Fruit fly (Drosophila melanogaster) whole organism, embryonic: ENCODE data around the gene Phyhd1.

Experiments used
- Abd-B ChIP-seq: fragments of 200-800 bp; sonication (Bioruptor generic); optimal IDR thresholded peaks from 2 replicates; lab custom pipeline; 2018; ENCODE audit warnings: missing biosample characterization, mild to moderate bottlenecking, missing genetic modification characterization, moderate library complexity
- Atf-2 ChIP-seq: fragments of 200-800 bp; sonication (Bioruptor generic); optimal IDR thresholded peaks from 2 replicates; lab custom pipeline; 2016; ENCODE audit warnings: missing biosample characterization, missing genetic modification characterization
- Bteb2 ChIP-seq: fragments of 200-800 bp; sonication (Bioruptor generic); optimal IDR thresholded peaks from 2 replicates; lab custom pipeline; 2016; ENCODE audit warnings: missing biosample characterization, missing genetic modification characterization
- CG10274 ChIP-seq: fragments of 200-800 bp; sonication (Bioruptor generic); optimal IDR thresholded peaks from 3 replicates; lab custom pipeline; 2017; ENCODE audit warnings: missing biosample characterization, mild to moderate bottlenecking, missing genetic modification characterization
- CG10654 ChIP-seq: fragments of 200-800 bp; sonication (Bioruptor generic); optimal IDR thresholded peaks from 2 replicates; lab custom pipeline; 2016; ENCODE audit warnings: missing biosample characterization, missing genetic modification characterization
- CG11093 ChIP-seq: fragments of 200-800 bp; sonication (Bioruptor generic); IDR thresholded peaks from 3 replicates; pipeline ENCODE4 v1.3.6; 2022; ENCODE audit warnings: missing biosample characterization, missing genetic modification characterization
- CG11247 ChIP-seq: fragments of 200-800 bp; sonication (Bioruptor generic); IDR thresholded peaks from 2 replicates; pipeline ENCODE4 v1.3.6; 2022; ENCODE audit warnings: missing biosample characterization, missing genetic modification characterization
- CG12219 ChIP-seq: fragments of 200-800 bp; sonication (Bioruptor generic); optimal IDR thresholded peaks from 3 replicates; lab custom pipeline; 2018; ENCODE audit warnings: missing biosample characterization, mild to moderate bottlenecking, missing genetic modification characterization
- CG12769 ChIP-seq: fragments of 200-800 bp; sonication (Bioruptor generic); optimal IDR thresholded peaks from 2 replicates; lab custom pipeline; 2019; ENCODE audit warnings: missing biosample characterization, mild to moderate bottlenecking, missing genetic modification characterization, moderate library complexity
- CG14860 ChIP-seq: fragments of 200-800 bp; sonication (Bioruptor generic); IDR thresholded peaks from 3 replicates; pipeline ENCODE4 v1.3.6; 2022; ENCODE audit warnings: missing biosample characterization, missing genetic modification characterization; ENCODE audit not compliant: partially characterized antibody
- CG15514 ChIP-seq: fragments of 200-800 bp; sonication (Bioruptor generic); optimal IDR thresholded peaks from 3 replicates; lab custom pipeline; 2017; ENCODE audit warnings: missing biosample characterization, missing genetic modification characterization, mild to moderate bottlenecking, moderate library complexity, missing genetic modification reagents
- CG16813 ChIP-seq: fragments of 200-800 bp; sonication (Bioruptor generic); IDR thresholded peaks from 3 replicates; pipeline ENCODE4 v1.3.6; 2022; ENCODE audit warnings: missing biosample characterization, missing genetic modification characterization; ENCODE audit not compliant: partially characterized antibody
- CG17385 ChIP-seq: fragments of 200-800 bp; sonication (Bioruptor generic); optimal IDR thresholded peaks from 3 replicates; lab custom pipeline; 2018; ENCODE audit warnings: missing biosample characterization, mild to moderate bottlenecking, missing genetic modification characterization
- CG2199 ChIP-seq: fragments of 200-800 bp; sonication (Bioruptor generic); IDR thresholded peaks from 3 replicates; pipeline ENCODE4 v1.3.6; 2022; ENCODE audit warnings: missing biosample characterization, missing genetic modification characterization
- CG2875 ChIP-seq: fragments of 200-800 bp; sonication (Bioruptor generic); optimal IDR thresholded peaks from 2 replicates; lab custom pipeline; 2017; ENCODE audit warnings: missing biosample characterization, mild to moderate bottlenecking, missing genetic modification characterization, missing genetic modification reagents
- CG6254 ChIP-seq: fragments of 200-800 bp; sonication (Bioruptor generic); optimal IDR thresholded peaks from 3 replicates; lab custom pipeline; 2017; ENCODE audit warnings: mild to moderate bottlenecking, missing biosample characterization, missing genetic modification reagents, missing genetic modification characterization
- CG7357 ChIP-seq: fragments of 200-800 bp; sonication (Bioruptor generic); IDR thresholded peaks from 3 replicates; pipeline ENCODE4 v1.3.6; 2022; ENCODE audit warnings: missing biosample characterization, missing genetic modification characterization
- CG8765 ChIP-seq: fragments of 200-800 bp; sonication (Bioruptor generic); IDR thresholded peaks from 2 replicates; pipeline ENCODE4 v1.3.6; 2022; ENCODE audit warnings: missing biosample characterization, missing genetic modification characterization
- CG9727 ChIP-seq: fragments of 200-800 bp; sonication (Bioruptor generic); optimal IDR thresholded peaks from 3 replicates; lab custom pipeline; 2017; ENCODE audit warnings: missing biosample characterization, mild to moderate bottlenecking, missing genetic modification characterization
- CG9797 ChIP-seq: fragments of 200-800 bp; sonication (Bioruptor generic); optimal IDR thresholded peaks from 3 replicates; lab custom pipeline; 2018; ENCODE audit warnings: missing biosample characterization, mild to moderate bottlenecking, missing genetic modification characterization
- CG9817 ChIP-seq: fragments of 200-800 bp; sonication (Bioruptor generic); optimal IDR thresholded peaks from 2 replicates; lab custom pipeline; 2018; ENCODE audit warnings: missing biosample characterization, mild to moderate bottlenecking, missing genetic modification characterization, moderate library complexity
- Fer3 ChIP-seq: fragments of 200-800 bp; sonication (Bioruptor generic); optimal IDR thresholded peaks from 2 replicates; lab custom pipeline; 2018; ENCODE audit warnings: missing biosample characterization, mild to moderate bottlenecking, missing genetic modification characterization, moderate library complexity
- GATAe ChIP-seq: fragments of 200-800 bp; sonication (Bioruptor generic); conservative IDR thresholded peaks from 2 replicates; pipeline ENCODE4 v1.3.6; 2022; ENCODE audit warnings: missing biosample characterization, missing genetic modification characterization
- Hr78 ChIP-seq, 2 experiments: fragments of 200-800 bp in 1 of 2; fragments of >200 bp in 1 of 2; sonication (Bioruptor generic) in 1 of 2; optimal IDR thresholded peaks; 2 replicates each; lab custom pipeline; 2017 to 2019; ENCODE audit warnings: missing biosample characterization in 2 of 2, missing genetic modification characterization in 2 of 2, mild to moderate bottlenecking in 1 of 2, moderate library complexity in 1 of 2
- MBD-R2 ChIP-seq: fragments of 200-800 bp; sonication (Bioruptor generic); IDR thresholded peaks from 2 replicates; pipeline ENCODE4 v1.3.6; 2022; ENCODE audit warnings: missing biosample characterization, missing genetic modification characterization
- NFAT ChIP-seq: fragments of 200-800 bp; sonication (Bioruptor generic); IDR thresholded peaks from 2 replicates; pipeline ENCODE4 v1.3.6; 2022; ENCODE audit warnings: missing biosample characterization, missing genetic modification characterization
- Ssrp ChIP-seq: fragments of 200-800 bp; sonication (Bioruptor generic); optimal IDR thresholded peaks from 2 replicates; lab custom pipeline; 2018; ENCODE audit warnings: missing biosample characterization, mild to moderate bottlenecking, missing genetic modification characterization, moderate library complexity
- Xrp1 ChIP-seq: fragments of 200-800 bp; sonication (Bioruptor generic); IDR thresholded peaks from 2 replicates; pipeline ENCODE4 v1.3.6; 2022; ENCODE audit warnings: missing biosample characterization, missing genetic modification characterization
- crp ChIP-seq, 2 experiments: fragments of 200-800 bp; sonication (Bioruptor generic); optimal IDR thresholded peaks; 2 replicates in 1 of 2; 3 replicates in 1 of 2; lab custom pipeline; 2017; ENCODE audit warnings: missing biosample characterization in 2 of 2, missing genetic modification characterization in 2 of 2, mild to moderate bottlenecking in 1 of 2, moderate library complexity in 1 of 2
- da ChIP-seq: fragments of 200-800 bp; sonication (Bioruptor generic); optimal IDR thresholded peaks from 2 replicates; lab custom pipeline; 2016; ENCODE audit warnings: missing biosample characterization, missing genetic modification characterization
- dati ChIP-seq: fragments of 200-800 bp; sonication (Bioruptor generic); IDR thresholded peaks from 2 replicates; pipeline ENCODE4 v1.3.6; 2022; ENCODE audit warnings: missing biosample characterization, missing genetic modification characterization
- disco-r ChIP-seq: fragments of 200-800 bp; sonication (Bioruptor generic); optimal IDR thresholded peaks from 2 replicates; lab custom pipeline; 2016; ENCODE audit warnings: missing biosample characterization, missing genetic modification characterization
- dm ChIP-seq: fragments of 200-800 bp; sonication (Bioruptor generic); optimal IDR thresholded peaks from 3 replicates; lab custom pipeline; 2016; ENCODE audit warnings: missing biosample characterization, missing genetic modification characterization
- fd64A ChIP-seq: fragments of 200-800 bp; sonication (Bioruptor generic); optimal IDR thresholded peaks from 3 replicates; lab custom pipeline; 2018; ENCODE audit warnings: missing biosample characterization, mild to moderate bottlenecking, missing genetic modification characterization
- fd96Cb ChIP-seq: fragments of 200-800 bp; sonication (Bioruptor generic); optimal IDR thresholded peaks from 2 replicates; lab custom pipeline; 2018; ENCODE audit warnings: missing biosample characterization, mild to moderate bottlenecking, missing genetic modification characterization, moderate library complexity
- gt ChIP-seq: fragments of 200-800 bp; sonication (Bioruptor generic); IDR thresholded peaks from 2 replicates; pipeline ENCODE4 v1.3.6; 2022; ENCODE audit warnings: missing biosample characterization, missing genetic modification characterization
- luna ChIP-seq: fragments of 200-800 bp; sonication (Bioruptor generic); optimal IDR thresholded peaks from 2 replicates; lab custom pipeline; 2016; ENCODE audit warnings: missing biosample characterization, missing genetic modification characterization
- org-1 ChIP-seq: fragments of 200-800 bp; sonication (Bioruptor generic); optimal IDR thresholded peaks from 2 replicates; lab custom pipeline; 2017; ENCODE audit warnings: missing biosample characterization, missing genetic modification characterization
- pan ChIP-seq, 4 experiments: fragments of >200 bp in 3 of 4; fragments of 200-800 bp in 1 of 4; sonication (Bioruptor generic) in 1 of 4; optimal IDR thresholded peaks in 3 of 4; IDR thresholded peaks in 1 of 4; 2 replicates each; pipeline versions ENCODE4 v1.3.6 to Lab custom; 2017 to 2022; ENCODE audit warnings: missing biosample characterization in 2 of 4, missing genetic modification characterization in 2 of 4, mixed read lengths in 1 of 4
- pfk ChIP-seq: fragments of 200-800 bp; sonication (Bioruptor generic); optimal IDR thresholded peaks from 2 replicates; lab custom pipeline; 2018; ENCODE audit warnings: missing biosample characterization, mild to moderate bottlenecking, missing genetic modification characterization, moderate library complexity
- psq ChIP-seq: fragments of 200-800 bp; sonication (Bioruptor generic); optimal IDR thresholded peaks from 2 replicates; lab custom pipeline; 2017; ENCODE audit warnings: missing biosample characterization, missing genetic modification characterization
- repo ChIP-seq: fragments of 200-800 bp; sonication (Bioruptor generic); optimal IDR thresholded peaks from 2 replicates; lab custom pipeline; 2016; ENCODE audit warnings: missing biosample characterization, missing genetic modification characterization
- row ChIP-seq: fragments of 200-800 bp; sonication (Bioruptor generic); IDR thresholded peaks from 3 replicates; pipeline ENCODE4 v1.3.6; 2022; ENCODE audit warnings: missing biosample characterization, missing genetic modification characterization
- sima ChIP-seq: fragments of 200-800 bp; sonication (Bioruptor generic); optimal IDR thresholded peaks from 2 replicates; lab custom pipeline; 2016; ENCODE audit warnings: missing biosample characterization, missing genetic modification characterization
- sisA ChIP-seq: fragments of 200-800 bp; sonication (Bioruptor generic); IDR thresholded peaks from 2 replicates; pipeline ENCODE4 v1.3.6; 2022; ENCODE audit warnings: missing biosample characterization, missing genetic modification characterization
- tio ChIP-seq: fragments of 200-800 bp; sonication (Bioruptor generic); optimal IDR thresholded peaks from 2 replicates; lab custom pipeline; 2017; ENCODE audit warnings: missing biosample characterization, missing genetic modification characterization, inconsistent platforms
- ttk ChIP-seq: fragments of 200-800 bp; sonication (Bioruptor generic); IDR thresholded peaks from 2 replicates; pipeline ENCODE4 v2.1.2; 2022; ENCODE audit warnings: missing biosample characterization, missing genetic modification characterization

Phyhd1 gene

dm6 chr3R:10680825-10681681 lies at the start of gene Phyhd1 (continued):
- TF ChIP-seq pfk (GFP tag; lab: Kevin White, UChicago) (no peak), CG11247 (peak; percentile 90), luna (peak; percentile 66), CG10274 (GFP tag; lab: Kevin White, UChicago) (peak; percentile 70), psq (GFP tag; lab: Kevin White, UChicago) (peak; percentile 72), Atf-2 (peak; percentile 96), repo (GFP tag; lab: Kevin White, UChicago) (peak; percentile 95), CG10654 (peak; percentile 90), Hr78 (GFP tag; optimal IDR thresholded peaks at IDR 0.05; lab: Kevin White, UChicago) (peak in 1 of 2 experiments; percentile 87), CG15514 (GFP tag; lab: Kevin White, UChicago) (peak; percentile 91), dm (GFP tag; lab: Kevin White, UChicago) (peak; percentile 93), Fer3 (tag; lab: Kevin White, UChicago) (peak; percentile 93), tio (GFP tag; lab: Kevin White, UChicago) (peak; percentile 93), sisA (GFP tag; lab: Robert Waterston, UW) (peak; percentile 93), CG11093 (GFP tag; lab: Robert Waterston, UW) (peak; percentile 83), row (GFP tag; lab: Robert Waterston, UW) (peak; percentile 99), CG7357 (GFP tag; lab: Robert Waterston, UW) (peak; percentile 87), fd64A (GFP tag; lab: Kevin White, UChicago) (peak; percentile 71), GATAe (GFP tag; lab: Robert Waterston, UW) (peak; percentile 87), ttk (GFP tag; lab: Robert Waterston, UW) (peak; percentile 90), Ssrp (tag; lab: Kevin White, UChicago) (peak; percentile 91), CG2875 (GFP tag; lab: Kevin White, UChicago) (peak; percentile 94), dati (peak; percentile 80), CG6254 (GFP tag; lab: Kevin White, UChicago) (peak; percentile 88), Bteb2 (GFP tag; lab: Kevin White, UChicago) (peak; percentile 95), crp (GFP tag; optimal IDR thresholded peaks at IDR 0.05; lab: Kevin White, UChicago) (peak in 1 of 2 experiments; percentile 57), pan (optimal IDR thresholded peaks at IDR 0.05; lab: Kevin White, UChicago) (no peak), pan (GFP tag; optimal IDR thresholded peaks at IDR 0.05 in 1 of 2, IDR thresholded peaks at IDR 0.05 in 1 of 2) (peak in 1 of 2 experiments; percentile 96), Xrp1 (GFP tag; lab: Robert Waterston, UW) (peak; percentile 97), fd96Cb (tag; lab: Kevin White, UChicago) (peak; percentile 97), CG9817 (tag; lab: Kevin White, UChicago) (peak; percentile 95), org-1 (peak; percentile 96), CG16813 (no peak), NFAT (GFP tag; lab: Robert Waterston, UW) (peak; percentile 85), Abd-B (GFP tag; lab: Kevin White, UChicago) (peak; percentile 88), disco-r (GFP tag; lab: Kevin White, UChicago) (peak; percentile 93), gt (peak; percentile 32; the same call in 1 of the 2 replicates), da (GFP tag; lab: Kevin White, UChicago) (peak; percentile 76), CG8765 (GFP tag; lab: Robert Waterston, UW) (peak; percentile 79), CG14860 (GFP tag; lab: Robert Waterston, UW) (no peak), CG9727 (GFP tag; lab: Kevin White, UChicago) (peak; percentile 94), sima (GFP tag; lab: Kevin White, UChicago) (peak; percentile 87), CG12219 (GFP tag; lab: Kevin White, UChicago) (peak; percentile 94), CG2199 (GFP tag; lab: Robert Waterston, UW) (peak; percentile 95), MBD-R2 (peak; percentile 88), CG9797 (peak; percentile 21), CG17385 (GFP tag; lab: Kevin White, UChicago) (peak; percentile 89), CG12769 (tag; lab: Kevin White, UChicago) (peak; percentile 97)
